Worm (Caenorhabditis elegans): ENCODE data around the gene rpc-25.

DNA sequence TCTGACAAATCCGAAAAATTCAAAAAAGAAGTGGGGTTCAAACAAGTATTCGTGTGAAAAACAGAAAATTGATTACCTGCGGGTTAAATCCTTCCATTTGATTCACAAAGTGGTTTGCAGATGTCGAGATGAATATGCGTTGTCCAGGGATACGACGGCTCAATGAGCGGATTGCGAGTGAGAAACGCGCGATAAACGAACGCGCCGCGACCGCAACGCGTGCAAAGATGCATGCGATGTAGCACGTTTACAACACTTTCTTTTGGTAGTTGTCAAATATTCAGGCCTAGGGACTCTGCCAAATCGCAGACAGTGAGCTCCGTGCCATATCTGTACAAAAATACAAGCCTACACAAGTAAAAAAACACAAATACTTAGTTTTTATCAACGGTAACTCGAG is 32.3 kb upstream of the rpc-25 start, which contains the start of gene fubl-1:
- no peak for TF ChIP-seq unc-39 (tag; optimal IDR thresholded peaks at IDR 0.05)
- TF ChIP-seq nhr-129 (tag; optimal IDR thresholded peaks at IDR 0.05) = peak; percentile 29
- TF ChIP-seq nhr-25 (tag; optimal IDR thresholded peaks at IDR 0.05) = no peak
- no peak for TF ChIP-seq elt-1 (tag; optimal IDR thresholded peaks at IDR 0.05)
- TF ChIP-seq nhr-77 (tag; optimal IDR thresholded peaks at IDR 0.05) = no peak
- no peak for TF ChIP-seq fos-1 (tag; optimal IDR thresholded peaks at IDR 0.05)
- no peak for TF ChIP-seq nhr-12 (tag; optimal IDR thresholded peaks at IDR 0.05)
- TF ChIP-seq ztf-11 (tag; optimal IDR thresholded peaks at IDR 0.05) = no peak
- no peak for TF ChIP-seq nhr-237 (tag; optimal IDR thresholded peaks at IDR 0.05)

Measured in whole organism, L2 larva.